Fruit fly (Drosophila melanogaster) whole organism, embryonic: ENCODE data around the gene Mettl5.

Source experiments
- Blimp-1 ChIP-seq: fragments of 200-800 bp; sonication (Bioruptor generic); optimal IDR thresholded peaks from 3 replicates; lab custom pipeline; 2018; ENCODE audit warnings: missing biosample characterization, missing genetic modification characterization, mild to moderate bottlenecking, moderate library complexity, missing genetic modification reagents
- CG10147 ChIP-seq: fragments of 200-800 bp; sonication (Bioruptor generic); optimal IDR thresholded peaks from 2 replicates; lab custom pipeline; 2019; ENCODE audit warnings: missing biosample characterization, mild to moderate bottlenecking, missing genetic modification characterization, moderate library complexity
- CG11085 ChIP-seq: fragments of 200-800 bp; sonication (Bioruptor generic); IDR thresholded peaks from 2 replicates; pipeline ENCODE4 v1.3.6; 2022; ENCODE audit warnings: missing biosample characterization, missing genetic modification characterization
- CG12104 ChIP-seq: fragments of 200-800 bp; sonication (Bioruptor generic); optimal IDR thresholded peaks from 3 replicates; lab custom pipeline; 2016; ENCODE audit warnings: missing biosample characterization, missing genetic modification characterization
- CG12236 ChIP-seq: fragments of 200-800 bp; sonication (Bioruptor generic); optimal IDR thresholded peaks from 2 replicates; lab custom pipeline; 2016; ENCODE audit warnings: missing biosample characterization, missing genetic modification characterization
- CG1233 ChIP-seq: fragments of 200-800 bp; sonication (Bioruptor generic); optimal IDR thresholded peaks from 4 replicates; lab custom pipeline; 2018; ENCODE audit warnings: missing biosample characterization, mild to moderate bottlenecking, missing genetic modification characterization
- CG12659 ChIP-seq: fragments of 200-800 bp; sonication (Bioruptor generic); optimal IDR thresholded peaks from 3 replicates; lab custom pipeline; 2017; ENCODE audit warnings: mild to moderate bottlenecking, missing biosample characterization, missing genetic modification reagents, missing genetic modification characterization
- CG13424 ChIP-seq: fragments of 200-800 bp; sonication (Bioruptor generic); optimal IDR thresholded peaks from 2 replicates; lab custom pipeline; 2019; ENCODE audit warnings: missing biosample characterization, mild to moderate bottlenecking, missing genetic modification characterization, moderate library complexity
- CG14014 ChIP-seq: fragments of 200-800 bp; sonication (Bioruptor generic); IDR thresholded peaks from 2 replicates; pipeline ENCODE4 v1.3.6; 2022; ENCODE audit warnings: missing biosample characterization, missing genetic modification characterization
- CG14441 ChIP-seq: fragments of 200-800 bp; sonication (Bioruptor generic); IDR thresholded peaks from 2 replicates; pipeline ENCODE4 v1.3.6; 2022; ENCODE audit warnings: missing biosample characterization, missing genetic modification characterization
- CG16863 ChIP-seq: fragments of 200-800 bp; sonication (Bioruptor generic); optimal IDR thresholded peaks from 3 replicates; lab custom pipeline; 2016; ENCODE audit warnings: missing biosample characterization, missing genetic modification characterization
- CG17359 ChIP-seq: fragments of 200-800 bp; sonication (Bioruptor generic); optimal IDR thresholded peaks from 3 replicates; lab custom pipeline; 2018; ENCODE audit warnings: missing biosample characterization, mild to moderate bottlenecking, missing genetic modification characterization, moderate library complexity
- CG2678 ChIP-seq: fragments of 200-800 bp; sonication (Bioruptor generic); optimal IDR thresholded peaks from 3 replicates; lab custom pipeline; 2019; ENCODE audit warnings: missing biosample characterization, mild to moderate bottlenecking, missing genetic modification characterization, moderate library complexity
- CG30403 ChIP-seq: fragments of 200-800 bp; sonication (Bioruptor generic); optimal IDR thresholded peaks from 3 replicates; lab custom pipeline; 2016; ENCODE audit warnings: missing biosample characterization, missing genetic modification characterization
- CG32532 ChIP-seq: fragments of 200-800 bp; sonication (Bioruptor generic); IDR thresholded peaks from 2 replicates; pipeline ENCODE4 v1.3.6; 2022; ENCODE audit warnings: missing biosample characterization, missing genetic modification characterization
- CG32772 ChIP-seq: fragments of 200-800 bp; sonication (Bioruptor generic); IDR thresholded peaks from 2 replicates; pipeline ENCODE4 v1.3.6; 2022; ENCODE audit warnings: missing biosample characterization, missing genetic modification characterization
- CG3995 ChIP-seq: fragments of 200-800 bp; sonication (Bioruptor generic); optimal IDR thresholded peaks from 3 replicates; lab custom pipeline; 2016; ENCODE audit warnings: missing biosample characterization, missing genetic modification characterization
- CG42726 ChIP-seq: fragments of 200-800 bp; sonication (Bioruptor generic); IDR thresholded peaks from 2 replicates; pipeline ENCODE4 v1.3.6; 2022; ENCODE audit warnings: missing biosample characterization, missing genetic modification characterization; ENCODE audit not compliant: partially characterized antibody
- CG8281 ChIP-seq: fragments of 200-800 bp; sonication (Bioruptor generic); optimal IDR thresholded peaks from 2 replicates; lab custom pipeline; 2018; ENCODE audit warnings: missing biosample characterization, mild to moderate bottlenecking, missing genetic modification characterization, moderate library complexity
- CG8478 ChIP-seq: fragments of >200 bp; optimal IDR thresholded peaks from 2 replicates; lab custom pipeline; 2018
- CG9932 ChIP-seq: fragments of 200-800 bp; sonication (Bioruptor generic); IDR thresholded peaks from 2 replicates; pipeline ENCODE4 v1.3.6; 2022; ENCODE audit warnings: missing biosample characterization, missing genetic modification characterization
- Deaf1 ChIP-seq: fragments of 200-800 bp; optimal IDR thresholded peaks from 3 replicates; lab custom pipeline; 2019; ENCODE audit warnings: missing biosample characterization, mild to moderate bottlenecking, missing genetic modification characterization, moderate library complexity
- Fer1 ChIP-seq: fragments of 200-800 bp; sonication (Bioruptor generic); optimal IDR thresholded peaks from 2 replicates; lab custom pipeline; 2017; ENCODE audit warnings: missing biosample characterization, mild to moderate bottlenecking, missing genetic modification characterization
- Hr78 ChIP-seq, 2 experiments: fragments of 200-800 bp in 1 of 2; fragments of >200 bp in 1 of 2; sonication (Bioruptor generic) in 1 of 2; optimal IDR thresholded peaks; 2 replicates each; lab custom pipeline; 2017 to 2019; ENCODE audit warnings: missing biosample characterization in 2 of 2, missing genetic modification characterization in 2 of 2, mild to moderate bottlenecking in 1 of 2, moderate library complexity in 1 of 2
- Jarid2 ChIP-seq: fragments of 200-800 bp; sonication (Bioruptor generic); optimal IDR thresholded peaks from 3 replicates; lab custom pipeline; 2017; ENCODE audit warnings: mild to moderate bottlenecking, missing biosample characterization, missing genetic modification reagents, missing genetic modification characterization
- MTF-1 ChIP-seq: fragments of 200-800 bp; sonication (Bioruptor generic); optimal IDR thresholded peaks from 2 replicates; lab custom pipeline; 2018; ENCODE audit warnings: missing biosample characterization, mild to moderate bottlenecking, missing genetic modification characterization, borderline replicate concordance
- NfI ChIP-seq: fragments of 200-800 bp; sonication (Bioruptor generic); optimal IDR thresholded peaks from 3 replicates; lab custom pipeline; 2018; ENCODE audit warnings: missing biosample characterization, mild to moderate bottlenecking, missing genetic modification characterization, moderate library complexity
- Oli ChIP-seq: fragments of 200-800 bp; sonication (Bioruptor generic); optimal IDR thresholded peaks from 2 replicates; lab custom pipeline; 2018; ENCODE audit warnings: missing biosample characterization, mild to moderate bottlenecking, missing genetic modification characterization, moderate library complexity
- Sox100B ChIP-seq: fragments of 200-800 bp; sonication (Bioruptor generic); optimal IDR thresholded peaks from 3 replicates; lab custom pipeline; 2018; ENCODE audit warnings: missing biosample characterization, mild to moderate bottlenecking, missing genetic modification characterization
- Sox102F ChIP-seq: fragments of 200-800 bp; sonication (Bioruptor generic); optimal IDR thresholded peaks from 2 replicates; lab custom pipeline; 2018; ENCODE audit warnings: missing biosample characterization, mild to moderate bottlenecking, missing genetic modification characterization, moderate library complexity
- Sry-δ ChIP-seq: fragments of 200-800 bp; sonication (Bioruptor generic); optimal IDR thresholded peaks from 2 replicates; lab custom pipeline; 2016; ENCODE audit warnings: missing biosample characterization, missing genetic modification characterization
- Xbp1 ChIP-seq: fragments of 200-800 bp; sonication (Bioruptor generic); optimal IDR thresholded peaks from 3 replicates; lab custom pipeline; 2016; ENCODE audit warnings: missing biosample characterization, mild to moderate bottlenecking, missing genetic modification characterization
- ci ChIP-seq: fragments of 200-800 bp; sonication (Bioruptor generic); IDR thresholded peaks from 3 replicates; pipeline ENCODE4 v1.3.6; 2022; ENCODE audit warnings: missing biosample characterization, missing genetic modification characterization
- cwo ChIP-seq: fragments of 200-800 bp; sonication (Bioruptor generic); optimal IDR thresholded peaks from 3 replicates; lab custom pipeline; 2017; ENCODE audit warnings: missing biosample characterization, missing genetic modification characterization, mild to moderate bottlenecking, moderate library complexity, missing genetic modification reagents
- da ChIP-seq: fragments of 200-800 bp; sonication (Bioruptor generic); optimal IDR thresholded peaks from 2 replicates; lab custom pipeline; 2016; ENCODE audit warnings: missing biosample characterization, missing genetic modification characterization
- dmrt99B ChIP-seq: fragments of 200-800 bp; sonication (Bioruptor generic); optimal IDR thresholded peaks from 2 replicates; lab custom pipeline; 2018; ENCODE audit warnings: missing biosample characterization, mild to moderate bottlenecking, missing genetic modification characterization, moderate library complexity
- emc ChIP-seq: fragments of 200-800 bp; sonication (Bioruptor generic); optimal IDR thresholded peaks from 2 replicates; lab custom pipeline; 2016; ENCODE audit warnings: missing biosample characterization, missing genetic modification characterization
- fd96Cb ChIP-seq: fragments of 200-800 bp; sonication (Bioruptor generic); optimal IDR thresholded peaks from 2 replicates; lab custom pipeline; 2018; ENCODE audit warnings: missing biosample characterization, mild to moderate bottlenecking, missing genetic modification characterization, moderate library complexity
- grau ChIP-seq: fragments of 200-800 bp; optimal IDR thresholded peaks from 3 replicates; lab custom pipeline; 2019; ENCODE audit warnings: missing biosample characterization, mild to moderate bottlenecking, missing genetic modification characterization, moderate library complexity
- lab ChIP-seq: fragments of 200-800 bp; sonication (Bioruptor generic); optimal IDR thresholded peaks from 3 replicates; lab custom pipeline; 2017; ENCODE audit warnings: missing biosample characterization, missing genetic modification characterization, mild to moderate bottlenecking, moderate library complexity, missing genetic modification reagents
- lmd ChIP-seq: fragments of 200-800 bp; sonication (Bioruptor generic); IDR thresholded peaks from 2 replicates; pipeline ENCODE4 v1.3.6; 2022; ENCODE audit warnings: missing biosample characterization, missing genetic modification characterization
- onecut ChIP-seq: fragments of 200-800 bp; sonication (Bioruptor generic); IDR thresholded peaks from 2 replicates; pipeline ENCODE4 v1.3.6; 2022; ENCODE audit warnings: missing biosample characterization, missing genetic modification characterization
- pan ChIP-seq, 4 experiments: fragments of >200 bp in 3 of 4; fragments of 200-800 bp in 1 of 4; sonication (Bioruptor generic) in 1 of 4; optimal IDR thresholded peaks in 3 of 4; IDR thresholded peaks in 1 of 4; 2 replicates each; pipeline versions ENCODE4 v1.3.6 to Lab custom; 2017 to 2022; ENCODE audit warnings: missing biosample characterization in 2 of 4, missing genetic modification characterization in 2 of 4, mixed read lengths in 1 of 4
- prd ChIP-seq, 3 experiments: fragments of >200 bp in 2 of 3; fragments of 200-800 bp in 1 of 3; sonication (Bioruptor generic) in 1 of 3; optimal IDR thresholded peaks in 2 of 3; IDR thresholded peaks in 1 of 3; 2 replicates in 2 of 3; 3 replicates in 1 of 3; pipeline versions ENCODE4 v1.3.6 to Lab custom; 2017 to 2022; ENCODE audit warnings: missing biosample characterization in 1 of 3, missing genetic modification characterization in 1 of 3
- run ChIP-seq: fragments of 200-800 bp; sonication (Bioruptor generic); optimal IDR thresholded peaks from 3 replicates; lab custom pipeline; 2018; ENCODE audit warnings: missing biosample characterization, mild to moderate bottlenecking, missing genetic modification characterization
- seq ChIP-seq: fragments of 200-800 bp; sonication (Bioruptor generic); IDR thresholded peaks from 2 replicates; pipeline ENCODE4 v1.3.6; 2022; ENCODE audit warnings: missing biosample characterization, missing genetic modification characterization
- stc ChIP-seq: fragments of 200-800 bp; sonication (Bioruptor generic); IDR thresholded peaks from 2 replicates; pipeline ENCODE4 v1.3.6; 2022; ENCODE audit warnings: missing biosample characterization, missing genetic modification characterization
- tgo ChIP-seq: fragments of 200-800 bp; sonication (Bioruptor generic); IDR thresholded peaks from 3 replicates; pipeline ENCODE4 v1.3.6; 2022; ENCODE audit warnings: missing biosample characterization, missing genetic modification characterization

Gene Mettl5

DNA sequence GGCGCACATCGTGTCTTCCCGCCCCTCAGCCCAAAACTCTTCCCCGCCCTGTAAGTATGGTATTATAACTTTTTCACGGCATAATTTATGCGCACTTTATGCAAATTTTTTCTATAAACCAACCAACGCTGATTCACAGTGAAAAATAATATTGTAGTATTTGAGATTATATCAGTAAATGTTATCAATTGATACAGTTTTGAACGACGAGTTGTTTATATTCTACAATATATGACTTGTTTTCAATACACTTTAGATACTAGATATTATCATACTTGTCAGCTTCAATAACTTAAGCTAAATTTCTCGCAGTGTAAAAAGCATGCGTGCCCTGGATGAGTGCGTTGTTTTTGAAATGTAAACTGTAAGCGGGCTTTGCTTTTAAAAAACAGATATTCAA, 47.2 kb upstream of the Mettl5 start (continued):
- TF ChIP-seq prd (optimal IDR thresholded peaks at IDR 0.05; lab: Kevin White, UChicago) (no peak), prd (GFP tag; IDR thresholded peaks at IDR 0.05; lab: Robert Waterston, UW) (peak; percentile 56; the same call in 1 of the 3 replicates), Hr78 (GFP tag; optimal IDR thresholded peaks at IDR 0.05; lab: Kevin White, UChicago) (no peak), ci (GFP tag; lab: Robert Waterston, UW) (peak; percentile 41; the same call in 1 of the 3 replicates), CG12104 (GFP tag; lab: Kevin White, UChicago) (peak; percentile 15), CG10147 (peak; percentile 76), da (GFP tag; lab: Kevin White, UChicago) (no peak), CG12236 (GFP tag; lab: Kevin White, UChicago) (no peak), CG32772 (GFP tag; lab: Robert Waterston, UW) (peak; percentile 36; the same call in 1 of the 2 replicates), CG30403 (peak; percentile 35), Fer1 (GFP tag; lab: Kevin White, UChicago) (peak; percentile 71), fd96Cb (peak; percentile 27), NfI (peak; percentile 11), CG14441 (peak; percentile 22; the same call in 1 of the 2 replicates), CG3995 (GFP tag; lab: Kevin White, UChicago) (no peak), CG42726 (no peak), CG11085 (GFP tag; lab: Robert Waterston, UW) (0 out of 2 replicates have a peak, but pooled peaks have one; percentile 11), seq (no peak), CG32532 (GFP tag; lab: Robert Waterston, UW) (peak; percentile 62), lmd (peak; percentile 52), stc (GFP tag; lab: Robert Waterston, UW) (peak; percentile 48; the same call in 1 of the 2 replicates), CG8281 (tag; lab: Kevin White, UChicago) (peak; percentile 25), pan (optimal IDR thresholded peaks at IDR 0.05; lab: Kevin White, UChicago) (no peak), pan (GFP tag; optimal IDR thresholded peaks at IDR 0.05 in 1 of 2, IDR thresholded peaks at IDR 0.05 in 1 of 2) (peak in 1 of 2 experiments; percentile 57), lab (GFP tag; lab: Kevin White, UChicago) (peak; percentile 75), Sry-δ (no peak), CG14014 (GFP tag; lab: Robert Waterston, UW) (peak; percentile 30; the same call in 1 of the 2 replicates), grau (tag; lab: Kevin White, UChicago) (peak; percentile 60), Sox102F (GFP tag; lab: Kevin White, UChicago) (peak; percentile 65), CG9932 (GFP tag; lab: Robert Waterston, UW) (peak; percentile 42; the same call in 1 of the 2 replicates), MTF-1 (GFP tag; lab: Kevin White, UChicago) (peak; percentile 17), cwo (GFP tag; lab: Kevin White, UChicago) (peak; percentile 62), onecut (0 out of 2 replicates have a peak, but pooled peaks have one; percentile 10), CG12659 (peak; percentile 19), Sox100B (GFP tag; lab: Kevin White, UChicago) (peak; percentile 34), CG16863 (GFP tag; lab: Kevin White, UChicago) (no peak), dmrt99B (peak; percentile 77), run (tag; lab: Kevin White, UChicago) (peak; percentile 17), Blimp-1 (peak; percentile 48), CG2678 (tag; lab: Kevin White, UChicago) (peak; percentile 78), Deaf1 (tag; lab: Kevin White, UChicago) (peak; percentile 28), Jarid2 (GFP tag; lab: Kevin White, UChicago) (peak; percentile 8), CG1233 (peak; percentile 46), emc (GFP tag; lab: Kevin White, UChicago) (no peak), CG8478 (lab: Kevin White, UChicago) (no peak), CG13424 (tag; lab: Kevin White, UChicago) (peak; percentile 55), CG17359 (tag; lab: Kevin White, UChicago) (peak; percentile 62), Xbp1 (GFP tag; lab: Kevin White, UChicago) (peak; percentile 35), Oli (tag; lab: Kevin White, UChicago) (peak; percentile 34), tgo (GFP tag; lab: Robert Waterston, UW) (peak; percentile 42; the same call in 1 of the 3 replicates)
